Worm (Caenorhabditis elegans) whole organism, L4 larva: ENCODE data around the gene T08B1.4.

Experiments
- D1046.2 ChIP-seq: fragments of 200-800 bp; sonication (Bioruptor generic); IDR thresholded peaks from 2 replicates; pipeline ENCODE4 v1.3.6; 2022; ENCODE audit warnings: missing genetic modification characterization, missing compliant biosample characterization
- F26F4.8 ChIP-seq: fragments of 200-800 bp; sonication (Bioruptor generic); conservative IDR thresholded peaks from 2 replicates; pipeline ENCODE4 v1.3.6; 2022; ENCODE audit warnings: missing genetic modification characterization, missing compliant biosample characterization
- F44E2.7 ChIP-seq: fragments of 200-800 bp; sonication (Bioruptor generic); IDR thresholded peaks from 2 replicates; pipeline ENCODE4 v2.1.2; 2022; ENCODE audit warnings: missing genetic modification characterization, missing compliant biosample characterization
- R02D3.7 ChIP-seq: fragments of 150-350 bp; sonication (generic microtip); optimal IDR thresholded peaks from 3 replicates; lab custom pipeline; 2014; ENCODE audit warnings: missing biosample characterization, missing genetic modification characterization
- Y105C5A.15 ChIP-seq: fragments of 200-800 bp; sonication (Bioruptor generic); IDR thresholded peaks from 2 replicates; pipeline ENCODE4 v1.3.6; 2022; ENCODE audit warnings: missing genetic modification characterization, missing compliant biosample characterization
- Y5F2A.4 ChIP-seq: fragments of 200-800 bp; sonication (Bioruptor generic); optimal IDR thresholded peaks from 2 replicates; lab custom pipeline; 2018; ENCODE audit warnings: mild to moderate bottlenecking, missing genetic modification characterization, missing compliant biosample characterization
- ZK337.2 ChIP-seq: fragments of 200-800 bp; sonication (Bioruptor generic); IDR thresholded peaks from 2 replicates; pipeline ENCODE4 v1.3.6; 2022; ENCODE audit warnings: missing genetic modification reagents, missing genetic modification characterization, missing compliant biosample characterization
- ZK546.5 ChIP-seq, 2 experiments: sonication (generic microtip); optimal IDR thresholded peaks; 2 replicates each; lab custom pipeline; 2017; ENCODE audit warnings: missing biosample characterization in 2 of 2, missing genetic modification characterization in 2 of 2
- aly-2 ChIP-seq: sonication (generic microtip); optimal IDR thresholded peaks from 2 replicates; lab custom pipeline; 2018; ENCODE audit warnings: missing biosample characterization, missing genetic modification characterization
- ceh-20 ChIP-seq: fragments of 200-800 bp; sonication (Bioruptor generic); IDR thresholded peaks from 2 replicates; pipeline ENCODE4 v1.3.6; 2022; ENCODE audit warnings: missing genetic modification reagents, missing genetic modification characterization, missing compliant biosample characterization
- ceh-28 ChIP-seq: fragments of 150-350 bp; optimal IDR thresholded peaks from 2 replicates; lab custom pipeline; 2014; ENCODE audit warnings: missing biosample characterization, missing genetic modification reagents, missing genetic modification characterization
- ceh-32 ChIP-seq: sonication (generic microtip); optimal IDR thresholded peaks from 2 replicates; lab custom pipeline; 2016; ENCODE audit warnings: mild to moderate bottlenecking, missing genetic modification characterization, missing compliant biosample characterization; ENCODE audit not compliant: poor library complexity
- ceh-44 ChIP-seq: fragments of 200-800 bp; sonication (Bioruptor generic); IDR thresholded peaks from 2 replicates; pipeline ENCODE4 v1.3.6; 2022; ENCODE audit warnings: missing genetic modification reagents, missing genetic modification characterization, missing compliant biosample characterization
- ceh-62 ChIP-seq: sonication (generic microtip); optimal IDR thresholded peaks from 2 replicates; lab custom pipeline; 2017; ENCODE audit warnings: missing biosample characterization, missing genetic modification characterization
- daf-12 ChIP-seq: fragments of 150-350 bp; optimal IDR thresholded peaks from 2 replicates; lab custom pipeline; 2014; ENCODE audit warnings: missing biosample characterization, missing genetic modification reagents, missing genetic modification characterization
- daf-16 ChIP-seq, 3 experiments: sonication (generic microtip); optimal IDR thresholded peaks; 2 replicates each; lab custom pipeline; 2016 to 2017; ENCODE audit warnings: missing genetic modification characterization in 3 of 3, missing genetic modification reagents in 3 of 3, mild to moderate bottlenecking in 2 of 3, missing compliant biosample characterization in 2 of 3, missing biosample characterization in 1 of 3, moderate library complexity in 1 of 3
- daf-19 ChIP-seq: fragments of 200-800 bp; sonication (Bioruptor generic); conservative IDR thresholded peaks from 2 replicates; pipeline ENCODE4 v1.3.6; 2022; ENCODE audit warnings: missing genetic modification characterization, missing compliant biosample characterization
- dmd-6 ChIP-seq: fragments of 200-800 bp; sonication (Bioruptor generic); IDR thresholded peaks from 2 replicates; pipeline ENCODE4 v1.3.6; 2022; ENCODE audit warnings: missing genetic modification reagents, missing genetic modification characterization, missing compliant biosample characterization
- dmd-9 ChIP-seq: fragments of 200-800 bp; sonication (Bioruptor generic); IDR thresholded peaks from 2 replicates; pipeline ENCODE4 v1.3.6; 2022; ENCODE audit warnings: missing genetic modification reagents, missing genetic modification characterization, missing compliant biosample characterization
- dpl-1 ChIP-seq: fragments of 150-350 bp; optimal IDR thresholded peaks from 2 replicates; lab custom pipeline; 2014; ENCODE audit warnings: missing biosample characterization, missing genetic modification reagents, missing genetic modification characterization
- duxl-1 ChIP-seq: sonication (generic microtip); optimal IDR thresholded peaks from 2 replicates; lab custom pipeline; 2016; ENCODE audit warnings: mild to moderate bottlenecking, missing genetic modification characterization, moderate library complexity, missing compliant biosample characterization; ENCODE audit not compliant: poor library complexity
- dve-1 ChIP-seq: sonication (generic microtip); optimal IDR thresholded peaks from 2 replicates; lab custom pipeline; 2017; ENCODE audit warnings: antibody characterized with exemption, mild to moderate bottlenecking, missing genetic modification characterization, missing compliant biosample characterization; ENCODE audit not compliant: insufficient read depth
- egl-43 ChIP-seq: fragments of 200-800 bp; sonication (Bioruptor generic); IDR thresholded peaks from 2 replicates; pipeline ENCODE4 v1.3.6; 2022; ENCODE audit warnings: missing genetic modification reagents, missing genetic modification characterization, missing compliant biosample characterization
- fkh-10 ChIP-seq: fragments of 150-350 bp; optimal IDR thresholded peaks from 2 replicates; lab custom pipeline; 2014; ENCODE audit warnings: missing biosample characterization, missing genetic modification reagents, missing genetic modification characterization
- lin-13 ChIP-seq: fragments of 150-350 bp; optimal IDR thresholded peaks from 2 replicates; lab custom pipeline; 2014; ENCODE audit warnings: missing biosample characterization, missing genetic modification reagents, missing genetic modification characterization
- lin-15B ChIP-seq: fragments of 150-350 bp; sonication (generic microtip); optimal IDR thresholded peaks from 3 replicates; lab custom pipeline; 2014; ENCODE audit warnings: missing biosample characterization, missing genetic modification characterization
- mdl-1 ChIP-seq, 2 experiments: fragments of 150-350 bp in 1 of 2; sonication (generic microtip) in 1 of 2; optimal IDR thresholded peaks; 2 replicates each; lab custom pipeline; 2014 to 2017; ENCODE audit warnings: missing biosample characterization in 2 of 2, missing genetic modification characterization in 2 of 2
- nhr-102 ChIP-seq: sonication (generic microtip); optimal IDR thresholded peaks from 2 replicates; lab custom pipeline; 2016; ENCODE audit warnings: mild to moderate bottlenecking, missing genetic modification characterization, moderate library complexity, missing compliant biosample characterization
- nhr-111 ChIP-seq: fragments of 200-800 bp; sonication (Bioruptor generic); optimal IDR thresholded peaks from 2 replicates; lab custom pipeline; 2018; ENCODE audit warnings: mild to moderate bottlenecking, missing genetic modification characterization, missing compliant biosample characterization
- nhr-237 ChIP-seq: sonication (generic microtip); optimal IDR thresholded peaks from 2 replicates; lab custom pipeline; 2017; ENCODE audit warnings: missing biosample characterization, missing genetic modification characterization
- nhr-28 ChIP-seq: fragments of 150-350 bp; optimal IDR thresholded peaks from 2 replicates; lab custom pipeline; 2014; ENCODE audit warnings: missing biosample characterization, missing genetic modification characterization
- nhr-76 ChIP-seq: fragments of 150-350 bp; optimal IDR thresholded peaks from 2 replicates; lab custom pipeline; 2014; ENCODE audit warnings: missing biosample characterization, missing genetic modification characterization
- nhr-77 ChIP-seq: fragments of 150-350 bp; optimal IDR thresholded peaks from 2 replicates; lab custom pipeline; 2014; ENCODE audit warnings: missing biosample characterization, missing genetic modification characterization
- php-3 ChIP-seq: fragments of 200-800 bp; sonication (Bioruptor generic); IDR thresholded peaks from 2 replicates; pipeline ENCODE4 v1.3.6; 2022; ENCODE audit warnings: missing genetic modification reagents, missing genetic modification characterization, missing compliant biosample characterization
- pqm-1 ChIP-seq: sonication (generic microtip); optimal IDR thresholded peaks from 2 replicates; lab custom pipeline; 2017; ENCODE audit warnings: missing biosample characterization, missing genetic modification characterization
- rbr-2 ChIP-seq: sonication (generic microtip); optimal IDR thresholded peaks from 2 replicates; lab custom pipeline; 2016; ENCODE audit warnings: missing genotype, missing genetic modification characterization, missing compliant biosample characterization
- sdz-12 ChIP-seq: fragments of 200-800 bp; sonication (Bioruptor generic); optimal IDR thresholded peaks from 2 replicates; lab custom pipeline; 2018; ENCODE audit warnings: mild to moderate bottlenecking, missing genetic modification characterization, missing compliant biosample characterization
- set-16 ChIP-seq: fragments of 200-800 bp; sonication (Bioruptor generic); IDR thresholded peaks from 2 replicates; pipeline ENCODE4 v1.3.6; 2022; ENCODE audit warnings: missing genetic modification reagents, missing genetic modification characterization, missing compliant biosample characterization
- skn-1 ChIP-seq: fragments of 150-350 bp; optimal IDR thresholded peaks from 2 replicates; lab custom pipeline; 2014; ENCODE audit warnings: missing biosample characterization, missing genetic modification characterization
- spr-3 ChIP-seq: fragments of 200-800 bp; sonication (Bioruptor generic); optimal IDR thresholded peaks from 2 replicates; lab custom pipeline; 2018; ENCODE audit warnings: mild to moderate bottlenecking, missing genetic modification characterization, missing compliant biosample characterization
- unc-130 ChIP-seq: sonication (generic microtip); optimal IDR thresholded peaks from 2 replicates; lab custom pipeline; 2016; ENCODE audit warnings: missing genetic modification reagents, missing genetic modification characterization, missing compliant biosample characterization
- unc-62 ChIP-seq, 3 experiments: fragments of 150-350 bp in 1 of 3; sonication (generic microtip); optimal IDR thresholded peaks in 2 of 3; peaks in 1 of 3; 1 replicate in 1 of 3; 2 replicates in 2 of 3; lab custom pipeline; 2014 to 2017; ENCODE audit warnings: missing biosample characterization in 3 of 3, missing genetic modification characterization in 3 of 3, missing genetic modification reagents in 3 of 3, missing genotype in 1 of 3
- zag-1 ChIP-seq: fragments of 150-350 bp; optimal IDR thresholded peaks from 2 replicates; lab custom pipeline; 2014; ENCODE audit warnings: missing biosample characterization, missing genetic modification characterization
- zfp-2 ChIP-seq: sonication (generic microtip); optimal IDR thresholded peaks from 2 replicates; lab custom pipeline; 2016; ENCODE audit warnings: mild to moderate bottlenecking, missing genetic modification characterization, missing compliant biosample characterization
- zip-2 ChIP-seq: fragments of 150-350 bp; optimal IDR thresholded peaks from 2 replicates; lab custom pipeline; 2014; ENCODE audit warnings: missing biosample characterization, missing genetic modification characterization
- ztf-11 ChIP-seq: fragments of 150-350 bp; optimal IDR thresholded peaks from 2 replicates; lab custom pipeline; 2014; ENCODE audit warnings: missing biosample characterization, missing genetic modification characterization

The T08B1.4 gene

DNA sequence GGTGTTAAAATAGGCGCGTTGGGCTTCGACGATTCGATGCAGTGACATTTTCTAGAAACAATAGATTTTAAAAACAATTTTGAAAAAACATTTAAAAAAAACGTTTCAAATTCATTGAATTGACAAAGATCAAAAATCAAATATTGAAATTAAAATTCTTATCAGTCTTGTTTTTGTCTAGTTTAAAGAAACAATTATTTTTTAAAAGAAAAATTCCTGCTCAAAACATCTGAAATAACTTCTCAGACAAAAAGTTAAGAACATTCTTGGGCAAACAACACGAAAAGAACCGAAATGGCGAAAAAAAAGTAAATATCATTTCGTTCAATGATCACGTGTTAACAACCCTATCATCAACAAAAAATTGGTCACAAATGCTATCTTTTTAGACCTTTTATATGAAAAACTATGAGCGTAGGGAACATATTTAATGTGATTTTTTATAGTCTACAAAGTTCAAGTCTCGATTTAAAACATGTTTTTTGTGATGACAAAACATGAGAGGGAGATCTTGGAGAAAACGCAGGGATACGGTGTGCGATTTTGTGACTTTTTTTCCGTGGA, 20.5 kb downstream of the T08B1.4 start, which contains the start of gene alh-5 (continued):
- no peak for TF ChIP-seq spr-3 (GFP tag; lab: Kevin White, UChicago)
- TF ChIP-seq nhr-77 = peak; percentile 55
- peak; percentile 99 for TF ChIP-seq nhr-28 (tag; lab: Kevin White, UChicago)
- no peak for TF ChIP-seq rbr-2
- no peak for TF ChIP-seq nhr-76
- peak; percentile 58 for TF ChIP-seq dve-1 (tag; lab: Kevin White, UChicago)
- TF ChIP-seq D1046.2 (GFP tag; lab: Robert Waterston, UW) = no peak
- no peak for TF ChIP-seq php-3
- peak; percentile 35; the same call in 1 of the 2 replicates for TF ChIP-seq dmd-6 (GFP tag; lab: Robert Waterston, UW)
- no peak for TF ChIP-seq lin-13 (GFP tag; lab: Kevin White, UChicago)

DNA sequence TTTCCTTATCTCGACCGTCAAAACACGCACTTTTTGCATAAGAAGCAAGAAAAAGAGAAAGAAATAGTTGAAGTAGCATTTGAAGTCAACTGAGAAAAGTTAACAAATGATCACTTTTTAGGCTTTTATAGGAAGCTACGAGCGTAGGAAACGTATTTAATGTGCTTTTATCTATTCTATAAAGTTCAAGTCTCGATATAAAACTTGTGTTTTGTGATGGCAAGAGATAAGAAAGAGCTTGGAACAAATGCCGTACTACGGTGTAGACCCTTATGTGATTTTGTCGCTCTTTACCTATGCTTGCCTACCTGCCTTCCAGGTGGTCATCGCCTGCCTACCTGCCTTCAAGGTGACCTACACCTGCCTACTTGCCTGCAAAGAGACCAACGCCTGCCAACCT, 25.2 kb downstream of the T08B1.4 start, which contains the start of gene clec-206:
TSS of gene clec-206 (minus strand) at position 101 of the 400 bp plus-strand sequence.
- TF ChIP-seq ZK337.2 = no peak
- TF ChIP-seq aly-2 (tag; lab: Kevin White, UChicago) = no peak
- TF ChIP-seq daf-19 (GFP tag; lab: Robert Waterston, UW) = no peak
- no peak for TF ChIP-seq dpl-1 (GFP tag; lab: Kevin White, UChicago)
- no peak for TF ChIP-seq ceh-28 (tag; lab: Kevin White, UChicago)
- no peak for TF ChIP-seq nhr-102
- no peak for TF ChIP-seq sdz-12
- no peak for TF ChIP-seq zip-2 (tag; lab: Kevin White, UChicago)
- no peak for TF ChIP-seq nhr-77
- no peak for TF ChIP-seq nhr-237 (tag; lab: Kevin White, UChicago)
- TF ChIP-seq ceh-44 (GFP tag; lab: Robert Waterston, UW) = no peak

DNA sequence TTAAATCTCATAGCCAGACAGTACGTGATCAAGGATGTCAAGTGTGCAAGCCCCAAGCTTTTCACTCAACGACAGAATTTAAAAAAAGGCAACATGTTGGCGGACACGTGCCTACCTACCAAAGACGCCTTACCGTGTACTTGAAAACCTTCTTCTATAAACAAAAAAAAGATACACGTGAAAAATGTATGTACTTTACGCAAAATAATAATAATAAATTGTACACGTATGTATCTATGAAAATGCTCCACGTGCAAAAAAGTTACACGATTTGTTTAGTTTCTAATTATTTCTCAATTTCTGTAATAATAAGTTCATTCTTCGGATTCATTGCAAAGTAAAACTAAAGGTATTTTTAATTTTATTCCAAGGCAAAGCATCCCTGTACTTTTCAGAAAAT, 25.6 kb downstream of the T08B1.4 start, which contains the start of gene cysl-4:
TSS of gene cysl-4 (plus strand) at position 301 of the 400 bp plus-strand sequence.
- TF ChIP-seq nhr-111 (GFP tag; lab: Kevin White, UChicago) (no peak), unc-62 (GFP tag; optimal IDR thresholded peaks at IDR 0.05 in 1 of 2; lab: Kevin White, UChicago) (peak in 1 of 2 experiments; percentile 16), unc-62 (tag; optimal IDR thresholded peaks at IDR 0.05; lab: Kevin White, UChicago) (no peak)

DNA sequence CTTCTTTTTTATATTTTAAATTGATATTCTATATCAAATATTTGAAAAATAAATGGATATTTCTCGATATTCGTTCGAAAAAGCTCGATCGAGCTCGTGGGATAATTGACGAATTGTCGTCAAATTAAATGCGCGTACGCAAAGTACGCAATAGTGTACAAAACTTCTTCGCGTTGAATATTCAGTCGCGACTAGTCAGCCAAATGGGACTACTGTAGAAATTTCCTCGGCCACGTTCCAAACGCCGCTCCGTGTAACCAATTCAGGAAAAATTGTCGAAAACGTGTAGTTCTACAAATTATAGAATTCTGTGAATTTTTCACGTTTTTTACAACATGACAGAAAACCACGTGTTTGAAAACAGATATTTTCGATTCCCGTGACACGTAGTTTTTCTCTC, 29.3 kb downstream of the T08B1.4 start:
- TF ChIP-seq set-16 (no peak), unc-130 (GFP tag; lab: Kevin White, UChicago) (peak; percentile 91), duxl-1 (tag; lab: Kevin White, UChicago) (peak; percentile 64), mdl-1 (tag; optimal IDR thresholded peaks at IDR 0.05; lab: Kevin White, UChicago) (no peak), ceh-62 (tag; lab: Kevin White, UChicago) (no peak), ZK546.5 (tag; optimal IDR thresholded peaks at IDR 0.05; lab: Kevin White, UChicago) (no peak), daf-12 (tag; lab: Kevin White, UChicago) (no peak), fkh-10 (GFP tag; lab: Kevin White, UChicago) (no peak), ceh-20 (GFP tag; lab: Robert Waterston, UW) (0 out of 2 replicates have a peak, but pooled peaks have one; percentile 65), R02D3.7 (tag; lab: Kevin White, UChicago) (no peak), F26F4.8 (GFP tag; lab: Robert Waterston, UW) (no peak), zfp-2 (tag; lab: Kevin White, UChicago) (no peak), lin-15B (tag; lab: Kevin White, UChicago) (peak; percentile 15), ceh-32 (tag; lab: Kevin White, UChicago) (no peak), egl-43 (no peak), dmd-9 (GFP tag; lab: Robert Waterston, UW) (no peak), skn-1 (no peak), nhr-28 (tag; lab: Kevin White, UChicago) (peak; percentile 54), ztf-11 (tag; lab: Kevin White, UChicago) (no peak), zip-2 (tag; lab: Kevin White, UChicago) (no peak), pqm-1 (tag; lab: Kevin White, UChicago) (no peak), daf-16 (GFP tag; optimal IDR thresholded peaks at IDR 0.05; lab: Kevin White, UChicago) (no peak), daf-16 (tag; optimal IDR thresholded peaks at IDR 0.05; lab: Kevin White, UChicago) (peak; percentile 25), zag-1 (tag; lab: Kevin White, UChicago) (no peak), Y5F2A.4 (GFP tag; lab: Kevin White, UChicago) (no peak), F44E2.7 (GFP tag; lab: Robert Waterston, UW) (no peak), Y105C5A.15 (no peak), dmd-6 (GFP tag; lab: Robert Waterston, UW) (peak; percentile 66)
